Fruit fly (Drosophila melanogaster) whole organism, embryonic: ENCODE results near the gene Elp6.

ENCODE experiments used
- Asciz ChIP-seq: fragments of 200-800 bp; sonication (Bioruptor generic); optimal IDR thresholded peaks from 2 replicates; lab custom pipeline; 2017; ENCODE audit warnings: missing biosample characterization, mild to moderate bottlenecking, missing genetic modification characterization, missing genetic modification reagents
- Atf6 ChIP-seq: fragments of 200-800 bp; sonication (Bioruptor generic); IDR thresholded peaks from 2 replicates; pipeline ENCODE4 v1.3.6; 2022; ENCODE audit warnings: missing biosample characterization, missing genetic modification characterization
- Bteb2 ChIP-seq: fragments of 200-800 bp; sonication (Bioruptor generic); optimal IDR thresholded peaks from 2 replicates; lab custom pipeline; 2016; ENCODE audit warnings: missing biosample characterization, missing genetic modification characterization
- CG11696 ChIP-seq: fragments of 200-800 bp; sonication (Bioruptor generic); IDR thresholded peaks from 2 replicates; pipeline ENCODE4 v1.3.6; 2022; ENCODE audit warnings: missing biosample characterization, missing genetic modification characterization
- CG12219 ChIP-seq: fragments of 200-800 bp; sonication (Bioruptor generic); optimal IDR thresholded peaks from 3 replicates; lab custom pipeline; 2018; ENCODE audit warnings: missing biosample characterization, mild to moderate bottlenecking, missing genetic modification characterization
- CG12236 ChIP-seq: fragments of 200-800 bp; sonication (Bioruptor generic); optimal IDR thresholded peaks from 2 replicates; lab custom pipeline; 2016; ENCODE audit warnings: missing biosample characterization, missing genetic modification characterization
- CG13296 ChIP-seq: fragments of 200-800 bp; sonication (Bioruptor generic); optimal IDR thresholded peaks from 3 replicates; lab custom pipeline; 2018; ENCODE audit warnings: missing biosample characterization, mild to moderate bottlenecking, missing genetic modification characterization
- CG15479 ChIP-seq: fragments of 200-800 bp; sonication (Bioruptor generic); optimal IDR thresholded peaks from 3 replicates; lab custom pipeline; 2019; ENCODE audit warnings: missing biosample characterization, mild to moderate bottlenecking, missing genetic modification characterization, moderate library complexity
- CG15696 ChIP-seq: fragments of 200-800 bp; sonication (Bioruptor generic); optimal IDR thresholded peaks from 2 replicates; lab custom pipeline; 2019; ENCODE audit warnings: missing biosample characterization, mild to moderate bottlenecking, missing genetic modification characterization, moderate library complexity
- CG16815 ChIP-seq: fragments of 200-800 bp; sonication (Bioruptor generic); optimal IDR thresholded peaks from 3 replicates; lab custom pipeline; 2017; ENCODE audit warnings: missing biosample characterization, mild to moderate bottlenecking, missing genetic modification characterization
- CG2889 ChIP-seq: fragments of 200-800 bp; sonication (Bioruptor generic); IDR thresholded peaks from 3 replicates; pipeline ENCODE4 v1.3.6; 2022; ENCODE audit warnings: missing biosample characterization, missing genetic modification characterization
- CG30403 ChIP-seq: fragments of 200-800 bp; sonication (Bioruptor generic); optimal IDR thresholded peaks from 3 replicates; lab custom pipeline; 2016; ENCODE audit warnings: missing biosample characterization, missing genetic modification characterization
- CG32767 ChIP-seq: fragments of 200-800 bp; sonication (Bioruptor generic); IDR thresholded peaks from 2 replicates; pipeline ENCODE4 v1.3.6; 2022; ENCODE audit warnings: missing biosample characterization, missing genetic modification characterization
- CG33213 ChIP-seq: fragments of 200-800 bp; sonication (Bioruptor generic); optimal IDR thresholded peaks from 3 replicates; lab custom pipeline; 2016; ENCODE audit warnings: missing biosample characterization, missing genetic modification characterization
- CG34422 ChIP-seq: fragments of 200-800 bp; sonication (Bioruptor generic); IDR thresholded peaks from 3 replicates; pipeline ENCODE4 v1.3.6; 2022; ENCODE audit warnings: missing biosample characterization, missing genetic modification characterization
- CG3726 ChIP-seq: fragments of 200-800 bp; sonication (Bioruptor generic); IDR thresholded peaks from 3 replicates; pipeline ENCODE4, ENCODE4 v1.3.6; 2022; ENCODE audit warnings: missing biosample characterization, missing genetic modification characterization
- CG3847 ChIP-seq: fragments of 200-800 bp; sonication (Bioruptor generic); IDR thresholded peaks from 2 replicates; pipeline ENCODE4 v1.3.6; 2022; ENCODE audit warnings: missing biosample characterization, missing genetic modification characterization
- CG4328 ChIP-seq: fragments of 200-800 bp; sonication (Bioruptor generic); optimal IDR thresholded peaks from 3 replicates; lab custom pipeline; 2017; ENCODE audit warnings: missing biosample characterization, missing genetic modification reagents, missing genetic modification characterization
- CG6254 ChIP-seq: fragments of 200-800 bp; sonication (Bioruptor generic); optimal IDR thresholded peaks from 3 replicates; lab custom pipeline; 2017; ENCODE audit warnings: mild to moderate bottlenecking, missing biosample characterization, missing genetic modification reagents, missing genetic modification characterization
- CkIIα-i1 ChIP-seq: fragments of 200-800 bp; sonication (Bioruptor generic); IDR thresholded peaks from 2 replicates; pipeline ENCODE4 v1.3.6; 2022; ENCODE audit warnings: missing biosample characterization, missing genetic modification characterization
- Dad ChIP-seq: fragments of 200-800 bp; sonication (Bioruptor generic); optimal IDR thresholded peaks from 3 replicates; lab custom pipeline; 2016; ENCODE audit warnings: missing biosample characterization, missing genetic modification characterization
- Dfd ChIP-seq, 2 experiments: fragments of >200 bp; optimal IDR thresholded peaks; 2 replicates each; lab custom pipeline; 2017; ENCODE audit warnings: missing biosample characterization in 2 of 2, missing genetic modification characterization in 2 of 2
- Dll ChIP-seq: fragments of 200-800 bp; sonication (Bioruptor generic); IDR thresholded peaks from 4 replicates; pipeline ENCODE4 v1.3.6; 2022; ENCODE audit warnings: missing biosample characterization, missing genetic modification characterization; ENCODE audit not compliant: partially characterized antibody
- Doc3 ChIP-seq: fragments of 200-800 bp; sonication (Bioruptor generic); IDR thresholded peaks from 3 replicates; pipeline ENCODE4 v1.3.6; 2022; ENCODE audit warnings: missing biosample characterization, missing genetic modification characterization; ENCODE audit not compliant: partially characterized antibody
- GATAe ChIP-seq: fragments of 200-800 bp; sonication (Bioruptor generic); conservative IDR thresholded peaks from 2 replicates; pipeline ENCODE4 v1.3.6; 2022; ENCODE audit warnings: missing biosample characterization, missing genetic modification characterization
- Hr78 ChIP-seq, 2 experiments: fragments of 200-800 bp in 1 of 2; fragments of >200 bp in 1 of 2; sonication (Bioruptor generic) in 1 of 2; optimal IDR thresholded peaks; 2 replicates each; lab custom pipeline; 2017 to 2019; ENCODE audit warnings: missing biosample characterization in 2 of 2, missing genetic modification characterization in 2 of 2, mild to moderate bottlenecking in 1 of 2, moderate library complexity in 1 of 2
- Lim3 ChIP-seq: fragments of 200-800 bp; sonication (Bioruptor generic); IDR thresholded peaks from 2 replicates; pipeline ENCODE4 v1.3.6; 2022; ENCODE audit warnings: missing biosample characterization, missing genetic modification characterization
- MTF-1 ChIP-seq: fragments of 200-800 bp; sonication (Bioruptor generic); optimal IDR thresholded peaks from 2 replicates; lab custom pipeline; 2018; ENCODE audit warnings: missing biosample characterization, mild to moderate bottlenecking, missing genetic modification characterization, borderline replicate concordance
- Usf ChIP-seq: fragments of 200-800 bp; sonication (Bioruptor generic); optimal IDR thresholded peaks from 2 replicates; lab custom pipeline; 2017; ENCODE audit warnings: missing genotype, missing biosample characterization, missing genetic modification characterization
- aop ChIP-seq: fragments of 200-800 bp; sonication (Bioruptor generic); IDR thresholded peaks from 2 replicates; pipeline ENCODE4 v1.3.6; 2022; ENCODE audit warnings: missing biosample characterization, missing genetic modification characterization
- bab2 ChIP-seq: fragments of 200-800 bp; sonication (Bioruptor generic); optimal IDR thresholded peaks from 2 replicates; lab custom pipeline; 2016; ENCODE audit warnings: missing biosample characterization, missing genetic modification characterization
- bcd ChIP-seq: fragments of 200-800 bp; sonication (Bioruptor generic); optimal IDR thresholded peaks from 2 replicates; lab custom pipeline; 2017; ENCODE audit warnings: missing biosample characterization, mild to moderate bottlenecking, missing genetic modification characterization
- bigmax ChIP-seq: fragments of 200-800 bp; sonication (Bioruptor generic); optimal IDR thresholded peaks from 2 replicates; lab custom pipeline; 2018; ENCODE audit warnings: missing biosample characterization, mild to moderate bottlenecking, missing genetic modification characterization
- br ChIP-seq: fragments of >200 bp; optimal IDR thresholded peaks from 2 replicates; lab custom pipeline; 2017
- cad ChIP-seq: fragments of >200 bp; optimal IDR thresholded peaks from 2 replicates; lab custom pipeline; 2017; ENCODE audit warnings: missing biosample characterization, missing genetic modification characterization
- danr ChIP-seq: fragments of 200-800 bp; sonication (Bioruptor generic); IDR thresholded peaks from 2 replicates; pipeline ENCODE4 v1.3.6; 2022; ENCODE audit warnings: missing biosample characterization, missing genetic modification characterization
- ewg ChIP-seq: fragments of 200-800 bp; sonication (Bioruptor generic); optimal IDR thresholded peaks from 3 replicates; lab custom pipeline; 2017; ENCODE audit warnings: mild to moderate bottlenecking, missing biosample characterization, missing genetic modification reagents, missing genetic modification characterization
- exex ChIP-seq: fragments of 200-800 bp; sonication (Bioruptor generic); optimal IDR thresholded peaks from 4 replicates; lab custom pipeline; 2018; ENCODE audit warnings: missing biosample characterization, mild to moderate bottlenecking, missing genetic modification characterization, moderate library complexity
- gce ChIP-seq: fragments of 200-800 bp; sonication (Bioruptor generic); IDR thresholded peaks from 3 replicates; pipeline ENCODE4 v1.3.6; 2022; ENCODE audit warnings: missing biosample characterization, missing genetic modification characterization
- gcm2 ChIP-seq: fragments of 200-800 bp; sonication (Bioruptor generic); optimal IDR thresholded peaks from 2 replicates; lab custom pipeline; 2016; ENCODE audit warnings: missing biosample characterization, missing genetic modification characterization
- grau ChIP-seq: fragments of 200-800 bp; optimal IDR thresholded peaks from 3 replicates; lab custom pipeline; 2019; ENCODE audit warnings: missing biosample characterization, mild to moderate bottlenecking, missing genetic modification characterization, moderate library complexity
- lola ChIP-seq, 3 experiments: fragments of >200 bp in 2 of 3; fragments of 200-800 bp in 1 of 3; sonication (Bioruptor generic) in 1 of 3; optimal IDR thresholded peaks; 2 replicates each; lab custom pipeline; 2017 to 2019; ENCODE audit warnings: missing biosample characterization in 3 of 3, missing genetic modification characterization in 3 of 3, mild to moderate bottlenecking in 1 of 3, moderate library complexity in 1 of 3
- psq ChIP-seq: fragments of 200-800 bp; sonication (Bioruptor generic); optimal IDR thresholded peaks from 2 replicates; lab custom pipeline; 2017; ENCODE audit warnings: missing biosample characterization, missing genetic modification characterization
- pum ChIP-seq: fragments of 200-800 bp; sonication (Bioruptor generic); optimal IDR thresholded peaks from 2 replicates; lab custom pipeline; 2016; ENCODE audit warnings: missing biosample characterization, missing genetic modification characterization
- stwl ChIP-seq: fragments of 200-800 bp; sonication (Bioruptor generic); optimal IDR thresholded peaks from 3 replicates; lab custom pipeline; 2018; ENCODE audit warnings: missing biosample characterization, mild to moderate bottlenecking, missing genetic modification characterization, moderate library complexity
- vfl ChIP-seq: fragments of 200-800 bp; sonication (Bioruptor generic); optimal IDR thresholded peaks from 2 replicates; lab custom pipeline; 2016; ENCODE audit warnings: missing biosample characterization, missing genetic modification characterization
- vvl ChIP-seq: fragments of 200-800 bp; sonication (Bioruptor generic); IDR thresholded peaks from 2 replicates; pipeline ENCODE4 v1.3.6; 2022; ENCODE audit warnings: missing biosample characterization, missing genetic modification characterization
- yki ChIP-seq: fragments of >200 bp; optimal IDR thresholded peaks from 3 replicates; lab custom pipeline; 2018
- z ChIP-seq: fragments of 200-800 bp; sonication (Bioruptor generic); IDR thresholded peaks from 3 replicates; pipeline ENCODE4 v1.3.6; 2022; ENCODE audit warnings: missing biosample characterization, missing genetic modification characterization

Elp6 gene

dm6 chr3R:13366561-13367518 is at the start of gene Elp6 (continued):
- no peak for TF ChIP-seq CG3726 (GFP tag; lab: Robert Waterston, UW)
- peak; percentile 52; the same call in 1 of the 2 replicates for TF ChIP-seq CG32767
- TF ChIP-seq psq (GFP tag; lab: Kevin White, UChicago), result peak; percentile 3
- TF ChIP-seq Dfd (GFP tag; optimal IDR thresholded peaks at IDR 0.05; lab: Kevin White, UChicago), result no peak
- TF ChIP-seq Dll, result no peak
- peak; percentile 56 for TF ChIP-seq CG16815 (GFP tag; lab: Kevin White, UChicago)
- peak; percentile 58; the same call in 1 of the 2 replicates for TF ChIP-seq vvl (GFP tag; lab: Robert Waterston, UW)
- no peak for TF ChIP-seq cad (GFP tag; lab: Kevin White, UChicago)
- TF ChIP-seq gcm2 (GFP tag; lab: Kevin White, UChicago), result peak; percentile 49
- peak; percentile 32 for TF ChIP-seq CG12236 (GFP tag; lab: Kevin White, UChicago)
- peak; percentile 32; the same call in 1 of the 2 replicates for TF ChIP-seq CG3847
- TF ChIP-seq Hr78 (GFP tag; optimal IDR thresholded peaks at IDR 0.05; lab: Kevin White, UChicago), result no peak
- TF ChIP-seq Asciz (GFP tag; lab: Kevin White, UChicago), result peak; percentile 41
- no peak for TF ChIP-seq Doc3 (GFP tag; lab: Robert Waterston, UW)
- TF ChIP-seq pum, result peak; percentile 65
- TF ChIP-seq br (lab: Kevin White, UChicago), result no peak
- TF ChIP-seq aop, result no peak
- TF ChIP-seq Lim3 (GFP tag; lab: Robert Waterston, UW), result no peak
- TF ChIP-seq vfl (GFP tag; lab: Kevin White, UChicago), result no peak
- TF ChIP-seq CG15479 (GFP tag; lab: Kevin White, UChicago), result no peak
- TF ChIP-seq Bteb2, result peak; percentile 62
- TF ChIP-seq gce, result peak; percentile 39; the same call in 1 of the 3 replicates
- no peak for TF ChIP-seq CG11696 (GFP tag; lab: Robert Waterston, UW)
- TF ChIP-seq stwl, result peak; percentile 85
- TF ChIP-seq Usf (GFP tag; lab: Kevin White, UChicago), result peak; percentile 37
- TF ChIP-seq ewg (GFP tag; lab: Kevin White, UChicago), result peak; percentile 48
- TF ChIP-seq z (GFP tag; lab: Robert Waterston, UW), result no peak
- TF ChIP-seq CkIIα-i1, result 0 out of 2 replicates have a peak, but pooled peaks have one; percentile 10
- peak; percentile 71 for TF ChIP-seq grau (tag; lab: Kevin White, UChicago)
- peak; percentile 87 for TF ChIP-seq CG30403 (GFP tag; lab: Kevin White, UChicago)
- TF ChIP-seq Dad (GFP tag; lab: Kevin White, UChicago), result no peak
- TF ChIP-seq CG2889 (GFP tag; lab: Robert Waterston, UW), result 0 out of 3 replicates have a peak, but pooled peaks have one; percentile 46
- peak; percentile 73 for TF ChIP-seq bcd
- TF ChIP-seq bab2, result peak; percentile 39
- TF ChIP-seq CG6254 (GFP tag; lab: Kevin White, UChicago), result no peak
- peak; percentile 24 for TF ChIP-seq CG4328 (GFP tag; lab: Kevin White, UChicago)
- no peak for TF ChIP-seq CG15696 (tag; lab: Kevin White, UChicago)
- TF ChIP-seq danr, result 0 out of 2 replicates have a peak, but pooled peaks have one; percentile 43
- TF ChIP-seq GATAe (GFP tag; lab: Robert Waterston, UW), result no peak
- TF ChIP-seq CG13296, result peak; percentile 49
- peak; percentile 61 for TF ChIP-seq CG34422 (GFP tag; lab: Robert Waterston, UW)
- no peak for TF ChIP-seq lola (GFP tag; optimal IDR thresholded peaks at IDR 0.05; lab: Kevin White, UChicago)
- TF ChIP-seq CG12219, result peak; percentile 19
- no peak for TF ChIP-seq bigmax (GFP tag; lab: Kevin White, UChicago)
- peak; percentile 33 for TF ChIP-seq exex (tag; lab: Kevin White, UChicago)
- TF ChIP-seq Atf6 (GFP tag; lab: Robert Waterston, UW), result peak; percentile 50; the same call in 1 of the 2 replicates
- no peak for TF ChIP-seq yki (lab: Kevin White, UChicago)
- TF ChIP-seq MTF-1, result no peak
- TF ChIP-seq CG33213 (GFP tag; lab: Kevin White, UChicago), result peak; percentile 37
